Fruit fly (Drosophila melanogaster) whole organism, pupa: Measurements from ENCODE around the gene CG46467.

Source experiments
- CG15710 ChIP-seq: fragments of 200-800 bp; sonication (Bioruptor generic); optimal IDR thresholded peaks from 2 replicates; lab custom pipeline; 2018; ENCODE audit warnings: missing biosample characterization, mild to moderate bottlenecking, missing genetic modification characterization, moderate library complexity
- CG17806 ChIP-seq: fragments of 200-800 bp; sonication (Bioruptor generic); optimal IDR thresholded peaks from 2 replicates; lab custom pipeline; 2018; ENCODE audit warnings: missing biosample characterization, mild to moderate bottlenecking, missing genetic modification characterization, moderate library complexity
- CG32121 ChIP-seq: fragments of 200-800 bp; sonication (Bioruptor generic); IDR thresholded peaks from 2 replicates; pipeline ENCODE4 v1.3.6; 2022; ENCODE audit warnings: missing biosample characterization, missing genetic modification characterization
- CG34367 ChIP-seq: fragments of 200-800 bp; sonication (Bioruptor generic); optimal IDR thresholded peaks from 2 replicates; lab custom pipeline; 2018; ENCODE audit warnings: missing biosample characterization, mild to moderate bottlenecking, missing genetic modification characterization
- CG9948 ChIP-seq: fragments of 200-800 bp; sonication (Bioruptor generic); optimal IDR thresholded peaks from 2 replicates; lab custom pipeline; 2018; ENCODE audit warnings: missing biosample characterization, mild to moderate bottlenecking, missing genetic modification characterization, moderate library complexity
- EcR ChIP-seq: fragments of 200-800 bp; sonication (Bioruptor generic); optimal IDR thresholded peaks from 3 replicates; lab custom pipeline; 2019; ENCODE audit warnings: missing biosample characterization, missing genetic modification characterization, mild to moderate bottlenecking, moderate library complexity, missing genetic modification reagents
- Pif1A ChIP-seq: fragments of 200-800 bp; sonication (Bioruptor generic); optimal IDR thresholded peaks from 3 replicates; lab custom pipeline; 2016; ENCODE audit warnings: missing biosample characterization, missing genetic modification characterization
- fd96Ca ChIP-seq: fragments of 200-800 bp; sonication (Bioruptor generic); IDR thresholded peaks from 3 replicates; pipeline ENCODE4 v1.3.6; 2022; ENCODE audit warnings: missing biosample characterization, missing genetic modification characterization

- TF ChIP-seq CG32121 = no peak
- no peak for TF ChIP-seq CG17806 (tag; lab: Kevin White, UChicago)
- no peak for TF ChIP-seq CG9948 (tag; lab: Kevin White, UChicago)
- no peak for TF ChIP-seq CG15710 (tag; lab: Kevin White, UChicago)
- no peak for TF ChIP-seq EcR (GFP tag; lab: Kevin White, UChicago)
- TF ChIP-seq CG34367 (tag; lab: Kevin White, UChicago) = no peak
- TF ChIP-seq fd96Ca (GFP tag; lab: Robert Waterston, UW) = no peak
- TF ChIP-seq Pif1A (GFP tag; lab: Kevin White, UChicago) = no peak
These were observed 62.7 kb downstream of the CG46467 start for dm6 chr3R:9937176-9937575.
